Comparison of ENCODE assay signal across 7 fruit fly cellular contexts in genomic region chr3L:10856534-10857030, dm6.
TF ChIP-seq lines count a peak whose summit lies in the region.

No protein-coding gene starts in this region.

- peak; percentile 41 to 53 for TF ChIP-seq CTCF in S2 (optimal IDR thresholded peaks at IDR 0.05; lab: Kevin White, UChicago)
- TF ChIP-seq CTCF in whole organism, embryonic (GFP tag; optimal IDR thresholded peaks at IDR 0.05; lab: Kevin White, UChicago) = no peak

TF ChIP-seq in whole organism, 6 proteins besides CTCF, POLR2A, EP300 and RAD21:
- TF ChIP-seq EcR (GFP tag; optimal IDR thresholded peaks at IDR 0.05; lab: Kevin White, UChicago) (peak in 1 of 2 experiments; percentile 43), CG8478 (optimal IDR thresholded peaks at IDR 0.05; lab: Kevin White, UChicago) (peak; percentile 98), Dll (optimal IDR thresholded peaks at IDR 0.05; lab: Kevin White, UChicago) (peak; percentile 86), pan (optimal IDR thresholded peaks at IDR 0.05; lab: Kevin White, UChicago) (no peak), usp (GFP tag; optimal IDR thresholded peaks at IDR 0.05; lab: Kevin White, UChicago) (no peak)

TF ChIP-seq in whole organism, adult, 20 proteins besides CTCF, POLR2A, EP300 and RAD21 (continues in another document):
- no peak for TF ChIP-seq CG5204 (GFP tag; optimal IDR thresholded peaks at IDR 0.05; lab: Kevin White, UChicago)
- no peak for TF ChIP-seq kay (GFP tag; lab: Kevin White, UChicago; ENCODE audit: borderline replicate concordance)
- peak; percentile 28 for TF ChIP-seq Hr96 (GFP tag; optimal IDR thresholded peaks at IDR 0.05; lab: Kevin White, UChicago)
- peak; percentile 57 for TF ChIP-seq cic (GFP tag; optimal IDR thresholded peaks at IDR 0.05; lab: Kevin White, UChicago)
- TF ChIP-seq toe (GFP tag; optimal IDR thresholded peaks at IDR 0.05; lab: Kevin White, UChicago) = peak; percentile 13
- peak; percentile 19 for TF ChIP-seq Mnt (GFP tag; optimal IDR thresholded peaks at IDR 0.05; lab: Kevin White, UChicago)
- no peak for TF ChIP-seq ovo (GFP tag; optimal IDR thresholded peaks at IDR 0.05; lab: Kevin White, UChicago)
- TF ChIP-seq CG11617 (GFP tag; optimal IDR thresholded peaks at IDR 0.05; lab: Kevin White, UChicago) = no peak
- peak; percentile 61 for TF ChIP-seq CG12768 (GFP tag; optimal IDR thresholded peaks at IDR 0.05; lab: Kevin White, UChicago)
- TF ChIP-seq pad (GFP tag; optimal IDR thresholded peaks at IDR 0.05; lab: Kevin White, UChicago) = peak; percentile 78
- TF ChIP-seq cnc (optimal IDR thresholded peaks at IDR 0.05; lab: Kevin White, UChicago) = no peak
- TF ChIP-seq CG33017 (tag; optimal IDR thresholded peaks at IDR 0.05; lab: Kevin White, UChicago) = peak; percentile 1
- peak; percentile 37 for TF ChIP-seq tj (GFP tag; optimal IDR thresholded peaks at IDR 0.05; lab: Kevin White, UChicago)
- no peak for TF ChIP-seq CG14711 (tag; optimal IDR thresholded peaks at IDR 0.05; lab: Kevin White, UChicago)
- TF ChIP-seq CG7101 (tag; optimal IDR thresholded peaks at IDR 0.05; lab: Kevin White, UChicago) = no peak
- no peak for TF ChIP-seq Clk (GFP tag; optimal IDR thresholded peaks at IDR 0.05; lab: Kevin White, UChicago)
- TF ChIP-seq bab1 (GFP tag; optimal IDR thresholded peaks at IDR 0.05; lab: Kevin White, UChicago) = no peak
- no peak for TF ChIP-seq CG1620 (GFP tag; optimal IDR thresholded peaks at IDR 0.05; lab: Kevin White, UChicago)

TF ChIP-seq in whole organism, embryonic, 481 proteins besides CTCF, POLR2A, EP300 and RAD21 (continues in another document):
- TF ChIP-seq lola (GFP tag; optimal IDR thresholded peaks at IDR 0.05; lab: Kevin White, UChicago) = no peak
- no peak for TF ChIP-seq CG6272 (GFP tag; IDR thresholded peaks at IDR 0.05; lab: Robert Waterston, UW)
- TF ChIP-seq CG10274 (GFP tag; optimal IDR thresholded peaks at IDR 0.05; lab: Kevin White, UChicago) = no peak
- TF ChIP-seq CG16815 (GFP tag; optimal IDR thresholded peaks at IDR 0.05; lab: Kevin White, UChicago) = no peak
- TF ChIP-seq CG17802 (tag; optimal IDR thresholded peaks at IDR 0.05; lab: Kevin White, UChicago) = no peak
- no peak; the same call in 2 of the 3 replicates for TF ChIP-seq CG34422 (GFP tag; IDR thresholded peaks at IDR 0.05; lab: Robert Waterston, UW)
- peak; percentile 20 for TF ChIP-seq maf-S (GFP tag; optimal IDR thresholded peaks at IDR 0.05; lab: Kevin White, UChicago)
- peak; percentile 96 for TF ChIP-seq z (GFP tag; IDR thresholded peaks at IDR 0.05; lab: Robert Waterston, UW)
- TF ChIP-seq sr (GFP tag; IDR thresholded peaks at IDR 0.05; lab: Robert Waterston, UW) = peak; percentile 60; the same call in 2 of the 3 replicates
- 0 out of 3 replicates have a peak, but pooled peaks have one; percentile 50 for TF ChIP-seq HLH4C (GFP tag; IDR thresholded peaks at IDR 0.05; lab: Robert Waterston, UW; ENCODE audit: partially characterized antibody)
- TF ChIP-seq lab (GFP tag; optimal IDR thresholded peaks at IDR 0.05; lab: Kevin White, UChicago) = peak; percentile 42
- TF ChIP-seq ash1 (GFP tag; optimal IDR thresholded peaks at IDR 0.05; lab: Kevin White, UChicago) = no peak
- TF ChIP-seq Awh (GFP tag; IDR thresholded peaks at IDR 0.05; lab: Robert Waterston, UW) = peak; percentile 57; the same call in 1 of the 2 replicates
- peak; percentile 65 for TF ChIP-seq NC2β (GFP tag; optimal IDR thresholded peaks at IDR 0.05; lab: Kevin White, UChicago)
- peak; percentile 40 for TF ChIP-seq run (tag; optimal IDR thresholded peaks at IDR 0.05; lab: Kevin White, UChicago)
- peak; percentile 56; the same call in 1 of the 2 replicates for TF ChIP-seq CG8765 (GFP tag; IDR thresholded peaks at IDR 0.05; lab: Robert Waterston, UW)

TF ChIP-seq in whole organism, prepupa, 60 proteins besides CTCF, POLR2A, EP300 and RAD21 (continues in another document):
- no peak for TF ChIP-seq Hr4 (GFP tag; optimal IDR thresholded peaks at IDR 0.05; lab: Kevin White, UChicago)
- peak; percentile 24 for TF ChIP-seq CG6808 (GFP tag; optimal IDR thresholded peaks at IDR 0.05; lab: Kevin White, UChicago)
- TF ChIP-seq CG34406 (GFP tag; optimal IDR thresholded peaks at IDR 0.05; lab: Kevin White, UChicago) = no peak
- TF ChIP-seq Sox102F (GFP tag; optimal IDR thresholded peaks at IDR 0.05; lab: Kevin White, UChicago) = peak; percentile 59
- peak; percentile 19 for TF ChIP-seq CG6276 (GFP tag; optimal IDR thresholded peaks at IDR 0.05; lab: Kevin White, UChicago)
- peak; percentile 44 for TF ChIP-seq CG16779 (tag; optimal IDR thresholded peaks at IDR 0.05; lab: Kevin White, UChicago)
- no peak for TF ChIP-seq CG9139 (GFP tag; optimal IDR thresholded peaks at IDR 0.05; lab: Kevin White, UChicago)
- TF ChIP-seq svp (GFP tag; lab: Kevin White, UChicago) = peak; percentile 83
- TF ChIP-seq CG6163 (GFP tag; IDR thresholded peaks at IDR 0.05; lab: Robert Waterston, UW) = peak; percentile 71
- TF ChIP-seq CG1621 (tag; optimal IDR thresholded peaks at IDR 0.05; lab: Kevin White, UChicago) = peak; percentile 53
- peak; percentile 1 to 51 for TF ChIP-seq ss (GFP tag; optimal IDR thresholded peaks at IDR 0.05; lab: Kevin White, UChicago)
- no peak for TF ChIP-seq lz (GFP tag; optimal IDR thresholded peaks at IDR 0.05; lab: Kevin White, UChicago)
- TF ChIP-seq CG11762 (GFP tag; optimal IDR thresholded peaks at IDR 0.05; lab: Kevin White, UChicago; ENCODE audit: insufficient read depth) = no peak
- peak; percentile 32 for TF ChIP-seq Eip75B (GFP tag; optimal IDR thresholded peaks at IDR 0.05; lab: Kevin White, UChicago)
- TF ChIP-seq pdm3 (GFP tag; optimal IDR thresholded peaks at IDR 0.05; lab: Kevin White, UChicago) = peak; percentile 8
- TF ChIP-seq CG3919 (GFP tag; optimal IDR thresholded peaks at IDR 0.05; lab: Kevin White, UChicago) = peak; percentile 21
- TF ChIP-seq Sox14 (GFP tag; optimal IDR thresholded peaks at IDR 0.05; lab: Kevin White, UChicago) = peak; percentile 56
- peak; percentile 3 for TF ChIP-seq CG10669 (GFP tag; optimal IDR thresholded peaks at IDR 0.05; lab: Kevin White, UChicago)

TF ChIP-seq in whole organism, pupa, 21 proteins besides CTCF, POLR2A, EP300 and RAD21:
- TF ChIP-seq rn (GFP tag; IDR thresholded peaks at IDR 0.05; lab: Robert Waterston, UW) (no peak), CG17806 (tag; optimal IDR thresholded peaks at IDR 0.05; lab: Kevin White, UChicago) (peak; percentile 17), Ets98B (GFP tag; IDR thresholded peaks at IDR 0.05; lab: Robert Waterston, UW) (peak; percentile 73), CG4496 (GFP tag; IDR thresholded peaks at IDR 0.05; lab: Robert Waterston, UW) (peak; percentile 76), CG10348 (GFP tag; IDR thresholded peaks at IDR 0.05; lab: Robert Waterston, UW) (no peak), CG12605 (GFP tag; IDR thresholded peaks at IDR 0.05; lab: Robert Waterston, UW) (no peak; the same call in 1 of the 2 replicates), gl (tag; optimal IDR thresholded peaks at IDR 0.05; lab: Kevin White, UChicago) (peak; percentile 21), CG9948 (tag; optimal IDR thresholded peaks at IDR 0.05; lab: Kevin White, UChicago) (no peak), CG15710 (tag; optimal IDR thresholded peaks at IDR 0.05; lab: Kevin White, UChicago) (peak; percentile 10), CG32121 (GFP tag; IDR thresholded peaks at IDR 0.05; lab: Robert Waterston, UW) (peak; percentile 70; the same call in 1 of the 2 replicates), EcR (GFP tag; optimal IDR thresholded peaks at IDR 0.05; lab: Kevin White, UChicago) (peak; percentile 84), CG8159 (tag; optimal IDR thresholded peaks at IDR 0.05; lab: Kevin White, UChicago) (peak; percentile 10), CG14655 (GFP tag; optimal IDR thresholded peaks at IDR 0.05; lab: Kevin White, UChicago) (peak; percentile 15), Snoo (tag; optimal IDR thresholded peaks at IDR 0.05; lab: Kevin White, UChicago) (peak; percentile 16), CG13204 (GFP tag; optimal IDR thresholded peaks at IDR 0.05; lab: Kevin White, UChicago) (peak; percentile 36), D1 (tag; optimal IDR thresholded peaks at IDR 0.05; lab: Kevin White, UChicago) (no peak), Pif1B (GFP tag; optimal IDR thresholded peaks at IDR 0.05; lab: Kevin White, UChicago) (peak; percentile 65), fd96Ca (GFP tag; IDR thresholded peaks at IDR 0.05; lab: Robert Waterston, UW) (peak; percentile 75)

TF ChIP-seq in whole organism, wandering third instar larva, 38 proteins besides CTCF, POLR2A, EP300 and RAD21 (continues in another document):
- TF ChIP-seq rgr (GFP tag; optimal IDR thresholded peaks at IDR 0.05; lab: Kevin White, UChicago) (peak; percentile 3), CrebA (GFP tag; optimal IDR thresholded peaks at IDR 0.05; lab: Kevin White, UChicago; ENCODE audit: borderline replicate concordance) (peak; percentile 87), brk (GFP tag; optimal IDR thresholded peaks at IDR 0.05; lab: Kevin White, UChicago) (peak; percentile 60), Hr83 (GFP tag; optimal IDR thresholded peaks at IDR 0.05; lab: Kevin White, UChicago; ENCODE audit: poor library complexity, severe bottlenecking) (no peak), fru (GFP tag; optimal IDR thresholded peaks at IDR 0.05; lab: Kevin White, UChicago) (peak; percentile 76), br (GFP tag; optimal IDR thresholded peaks at IDR 0.05; lab: Kevin White, UChicago) (peak; percentile 46), Dfd (GFP tag; optimal IDR thresholded peaks at IDR 0.05; lab: Kevin White, UChicago) (no peak), woc (GFP tag; optimal IDR thresholded peaks at IDR 0.05; lab: Kevin White, UChicago) (peak; percentile 21), foxo (GFP tag; optimal IDR thresholded peaks at IDR 0.05; lab: Kevin White, UChicago) (no peak), CG32264 (GFP tag; optimal IDR thresholded peaks at IDR 0.05; lab: Kevin White, UChicago) (no peak), OdsH (GFP tag; optimal IDR thresholded peaks at IDR 0.05; lab: Kevin White, UChicago) (peak; percentile 13), h (GFP tag; optimal IDR thresholded peaks at IDR 0.05; lab: Kevin White, UChicago) (peak; percentile 68), Dif (GFP tag; optimal IDR thresholded peaks at IDR 0.05; lab: Kevin White, UChicago; ENCODE audit: partially characterized antibody) (peak; percentile 65), dl (GFP tag; optimal IDR thresholded peaks at IDR 0.05; lab: Kevin White, UChicago; ENCODE audit: insufficient read depth in 1 of 2, partially characterized antibody in 2 of 2) (peak; percentile 49 to 65), N (GFP tag; optimal IDR thresholded peaks at IDR 0.05; lab: Kevin White, UChicago) (no peak), Abd-B (GFP tag; optimal IDR thresholded peaks at IDR 0.05; lab: Kevin White, UChicago) (no peak), Rel (GFP tag; optimal IDR thresholded peaks at IDR 0.05; lab: Kevin White, UChicago) (no peak), Rel (tag; optimal IDR thresholded peaks at IDR 0.05; lab: Kevin White, UChicago) (peak; percentile 63), sv (GFP tag; optimal IDR thresholded peaks at IDR 0.05; lab: Kevin White, UChicago) (no peak), Hnf4 (GFP tag; optimal IDR thresholded peaks at IDR 0.05; lab: Kevin White, UChicago) (peak; percentile 33), Vsx2 (GFP tag; optimal IDR thresholded peaks at IDR 0.05; lab: Kevin White, UChicago; ENCODE audit: partially characterized antibody) (peak; percentile 86), psq (GFP tag; optimal IDR thresholded peaks at IDR 0.05; lab: Kevin White, UChicago) (peak; percentile 65), CG9705 (GFP tag; optimal IDR thresholded peaks at IDR 0.05; lab: Kevin White, UChicago) (no peak)
